Worm (Caenorhabditis elegans) whole organism, L4 larva: ENCODE results near the gene T09A5.14.

Experiments
- lin-39 ChIP-seq: fragments of 150-350 bp; optimal IDR thresholded peaks from 2 replicates; lab custom pipeline; 2014; ENCODE audit warnings: missing biosample characterization, missing genetic modification reagents, missing genetic modification characterization
- mdl-1 ChIP-seq, 2 experiments: fragments of 150-350 bp in 1 of 2; sonication (generic microtip) in 1 of 2; optimal IDR thresholded peaks; 2 replicates each; lab custom pipeline; 2014 to 2017; ENCODE audit warnings: missing biosample characterization in 2 of 2, missing genetic modification characterization in 2 of 2
- nhr-28 ChIP-seq: fragments of 150-350 bp; optimal IDR thresholded peaks from 2 replicates; lab custom pipeline; 2014; ENCODE audit warnings: missing biosample characterization, missing genetic modification characterization

DNA sequence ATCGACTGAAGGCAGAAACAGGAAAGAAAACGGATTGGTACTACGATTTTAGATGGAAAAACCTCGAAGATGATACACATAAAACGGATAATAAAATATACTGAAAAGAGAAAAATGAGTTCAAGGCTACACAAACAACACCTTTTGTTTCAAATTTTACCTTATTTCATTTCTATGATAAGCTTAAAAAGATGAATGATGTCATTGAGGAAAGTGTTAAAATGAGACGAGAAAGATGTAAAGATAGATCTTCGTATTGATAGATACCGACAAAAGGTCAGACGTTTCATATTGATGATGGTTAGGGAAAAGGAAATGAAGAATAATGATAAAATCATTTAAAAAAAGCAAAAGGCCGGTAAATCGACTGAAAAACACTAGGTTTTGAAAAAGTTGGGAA, 42.5 kb upstream of the T09A5.14 start:
- TF ChIP-seq nhr-28, result no peak
- TF ChIP-seq lin-39 (tag; lab: Kevin White, UChicago), result no peak
- TF ChIP-seq mdl-1 (tag; optimal IDR thresholded peaks at IDR 0.05; lab: Kevin White, UChicago), result no peak
